Fruit fly (Drosophila melanogaster) whole organism, embryonic: ENCODE results near the gene Ufl1.

ENCODE experiments used
- Adf1 ChIP-seq: fragments of 200-800 bp; sonication (Bioruptor generic); IDR thresholded peaks from 2 replicates; pipeline ENCODE4 v1.3.6; 2022; ENCODE audit warnings: missing biosample characterization, missing genetic modification characterization
- Blimp-1 ChIP-seq: fragments of 200-800 bp; sonication (Bioruptor generic); optimal IDR thresholded peaks from 3 replicates; lab custom pipeline; 2018; ENCODE audit warnings: missing biosample characterization, missing genetic modification characterization, mild to moderate bottlenecking, moderate library complexity, missing genetic modification reagents
- CG10274 ChIP-seq: fragments of 200-800 bp; sonication (Bioruptor generic); optimal IDR thresholded peaks from 3 replicates; lab custom pipeline; 2017; ENCODE audit warnings: missing biosample characterization, mild to moderate bottlenecking, missing genetic modification characterization
- CG10366 ChIP-seq: fragments of 200-800 bp; sonication (Bioruptor generic); IDR thresholded peaks from 2 replicates; pipeline ENCODE4 v1.3.6; 2022; ENCODE audit warnings: missing biosample characterization, missing genetic modification characterization
- CG10565 ChIP-seq: fragments of 200-800 bp; sonication (Bioruptor generic); optimal IDR thresholded peaks from 3 replicates; lab custom pipeline; 2016; ENCODE audit warnings: missing biosample characterization, mild to moderate bottlenecking, missing genetic modification characterization
- CG1603 ChIP-seq: fragments of 200-800 bp; sonication (Bioruptor generic); optimal IDR thresholded peaks from 2 replicates; lab custom pipeline; 2019; ENCODE audit warnings: missing biosample characterization, mild to moderate bottlenecking, missing genetic modification characterization, moderate library complexity
- CG17568 ChIP-seq: fragments of 200-800 bp; sonication (Bioruptor generic); optimal IDR thresholded peaks from 2 replicates; lab custom pipeline; 2018; ENCODE audit warnings: missing biosample characterization, mild to moderate bottlenecking, missing genetic modification characterization, moderate library complexity
- CG17912 ChIP-seq: fragments of 200-800 bp; sonication (Bioruptor generic); optimal IDR thresholded peaks from 2 replicates; lab custom pipeline; 2018; ENCODE audit warnings: missing biosample characterization, mild to moderate bottlenecking, missing genetic modification characterization
- CG18011 ChIP-seq: fragments of 200-800 bp; sonication (Bioruptor generic); optimal IDR thresholded peaks from 2 replicates; lab custom pipeline; 2017; ENCODE audit warnings: missing biosample characterization, missing genetic modification characterization, mild to moderate bottlenecking, moderate library complexity, missing genotype
- CG18262 ChIP-seq: fragments of 200-800 bp; optimal IDR thresholded peaks from 3 replicates; lab custom pipeline; 2019; ENCODE audit warnings: missing biosample characterization, mild to moderate bottlenecking, missing genetic modification characterization, moderate library complexity
- CG32772 ChIP-seq: fragments of 200-800 bp; sonication (Bioruptor generic); IDR thresholded peaks from 2 replicates; pipeline ENCODE4 v1.3.6; 2022; ENCODE audit warnings: missing biosample characterization, missing genetic modification characterization
- CG34376 ChIP-seq: fragments of 200-800 bp; sonication (Bioruptor generic); optimal IDR thresholded peaks from 2 replicates; lab custom pipeline; 2018; ENCODE audit warnings: missing biosample characterization, mild to moderate bottlenecking, missing genetic modification characterization
- CG3726 ChIP-seq: fragments of 200-800 bp; sonication (Bioruptor generic); IDR thresholded peaks from 3 replicates; pipeline ENCODE4, ENCODE4 v1.3.6; 2022; ENCODE audit warnings: missing biosample characterization, missing genetic modification characterization
- CG4820 ChIP-seq: fragments of 200-800 bp; sonication (Bioruptor generic); optimal IDR thresholded peaks from 3 replicates; lab custom pipeline; 2016; ENCODE audit warnings: missing biosample characterization, missing genetic modification characterization
- CG6654 ChIP-seq: fragments of 200-800 bp; sonication (Bioruptor generic); optimal IDR thresholded peaks from 2 replicates; lab custom pipeline; 2017; ENCODE audit warnings: missing biosample characterization, mild to moderate bottlenecking, missing genetic modification characterization
- CG6813 ChIP-seq: fragments of 200-800 bp; sonication (Bioruptor generic); optimal IDR thresholded peaks from 2 replicates; lab custom pipeline; 2017; ENCODE audit warnings: missing biosample characterization, missing genetic modification characterization, mild to moderate bottlenecking, moderate library complexity, missing genetic modification reagents
- CG7357 ChIP-seq: fragments of 200-800 bp; sonication (Bioruptor generic); IDR thresholded peaks from 3 replicates; pipeline ENCODE4 v1.3.6; 2022; ENCODE audit warnings: missing biosample characterization, missing genetic modification characterization
- CG7987 ChIP-seq: fragments of 200-800 bp; sonication (Bioruptor generic); optimal IDR thresholded peaks from 2 replicates; lab custom pipeline; 2018; ENCODE audit warnings: missing biosample characterization, mild to moderate bottlenecking, missing genetic modification characterization, moderate library complexity
- CG8944 ChIP-seq: fragments of 200-800 bp; sonication (Bioruptor generic); optimal IDR thresholded peaks from 3 replicates; lab custom pipeline; 2016; ENCODE audit warnings: missing biosample characterization, missing genetic modification characterization
- Dbx ChIP-seq: fragments of 200-800 bp; sonication (Bioruptor generic); IDR thresholded peaks from 3 replicates; pipeline ENCODE4 v1.3.6; 2022; ENCODE audit warnings: missing biosample characterization, missing genetic modification characterization
- HHEX ChIP-seq: fragments of 200-800 bp; sonication (Bioruptor generic); optimal IDR thresholded peaks from 3 replicates; lab custom pipeline; 2017; ENCODE audit warnings: missing biosample characterization, mild to moderate bottlenecking, missing genetic modification characterization, missing genetic modification reagents
- Hr3 ChIP-seq: fragments of 200-800 bp; sonication (Bioruptor generic); optimal IDR thresholded peaks from 3 replicates; lab custom pipeline; 2016; ENCODE audit warnings: missing biosample characterization, missing genetic modification characterization
- Hr39 ChIP-seq: fragments of >200 bp; optimal IDR thresholded peaks from 2 replicates; lab custom pipeline; 2017
- Kr ChIP-seq: fragments of 200-800 bp; sonication (Bioruptor generic); optimal IDR thresholded peaks from 2 replicates; lab custom pipeline; 2017; ENCODE audit warnings: missing biosample characterization, mild to moderate bottlenecking, missing genetic modification characterization
- Lhr ChIP-seq: fragments of 200-800 bp; sonication (Bioruptor generic); optimal IDR thresholded peaks from 3 replicates; lab custom pipeline; 2017; ENCODE audit warnings: mild to moderate bottlenecking, missing biosample characterization, missing genetic modification reagents, missing genetic modification characterization
- Oli ChIP-seq: fragments of 200-800 bp; sonication (Bioruptor generic); optimal IDR thresholded peaks from 2 replicates; lab custom pipeline; 2018; ENCODE audit warnings: missing biosample characterization, mild to moderate bottlenecking, missing genetic modification characterization, moderate library complexity
- Pdp1 ChIP-seq, 2 experiments: fragments of 200-800 bp; sonication (Bioruptor generic); optimal IDR thresholded peaks; 3 replicates each; lab custom pipeline; 2016; ENCODE audit warnings: missing biosample characterization in 2 of 2, missing genetic modification characterization in 2 of 2, mild to moderate bottlenecking in 1 of 2, moderate library complexity in 1 of 2
- Poxn ChIP-seq: fragments of 200-800 bp; sonication (Bioruptor generic); IDR thresholded peaks from 2 replicates; pipeline ENCODE4 v1.3.6; 2022; ENCODE audit warnings: missing biosample characterization, missing genetic modification characterization
- TFAM ChIP-seq: fragments of 200-800 bp; sonication (Bioruptor generic); optimal IDR thresholded peaks from 2 replicates; lab custom pipeline; 2017; ENCODE audit warnings: missing biosample characterization, missing genetic modification characterization, inconsistent platforms
- YL-1 ChIP-seq: fragments of 200-800 bp; sonication (Bioruptor generic); optimal IDR thresholded peaks from 3 replicates; lab custom pipeline; 2017; ENCODE audit warnings: missing biosample characterization, mild to moderate bottlenecking, missing genetic modification characterization
- abd-A ChIP-seq: fragments of 200-800 bp; sonication (Bioruptor generic); optimal IDR thresholded peaks from 3 replicates; lab custom pipeline; 2019; ENCODE audit warnings: missing biosample characterization, mild to moderate bottlenecking, missing genetic modification characterization, moderate library complexity
- caup ChIP-seq: fragments of 200-800 bp; sonication (Bioruptor generic); optimal IDR thresholded peaks from 3 replicates; lab custom pipeline; 2017; ENCODE audit warnings: missing biosample characterization, mild to moderate bottlenecking, missing genetic modification characterization, moderate library complexity; ENCODE audit not compliant: severe bottlenecking
- chn ChIP-seq: fragments of 200-800 bp; sonication (Bioruptor generic); optimal IDR thresholded peaks from 2 replicates; lab custom pipeline; 2016; ENCODE audit warnings: missing biosample characterization, missing genetic modification characterization
- croc ChIP-seq: fragments of 200-800 bp; sonication (Bioruptor generic); conservative IDR thresholded peaks from 3 replicates; pipeline ENCODE4 v1.3.6; 2022; ENCODE audit warnings: missing biosample characterization, missing genetic modification characterization
- disco-r ChIP-seq: fragments of 200-800 bp; sonication (Bioruptor generic); optimal IDR thresholded peaks from 2 replicates; lab custom pipeline; 2016; ENCODE audit warnings: missing biosample characterization, missing genetic modification characterization
- gcm2 ChIP-seq: fragments of 200-800 bp; sonication (Bioruptor generic); optimal IDR thresholded peaks from 2 replicates; lab custom pipeline; 2016; ENCODE audit warnings: missing biosample characterization, missing genetic modification characterization
- ham ChIP-seq: fragments of 200-800 bp; sonication (Bioruptor generic); IDR thresholded peaks from 2 replicates; pipeline ENCODE4 v1.3.6; 2022; ENCODE audit warnings: missing biosample characterization, missing genetic modification characterization
- ind ChIP-seq: fragments of 200-800 bp; sonication (Bioruptor generic); optimal IDR thresholded peaks from 3 replicates; lab custom pipeline; 2016; ENCODE audit warnings: missing biosample characterization, missing genetic modification characterization
- ken ChIP-seq: fragments of 200-800 bp; sonication (Bioruptor generic); IDR thresholded peaks from 3 replicates; pipeline ENCODE4 v1.3.6; 2022; ENCODE audit warnings: missing biosample characterization, missing genetic modification characterization
- lbe ChIP-seq: fragments of 200-800 bp; sonication (Bioruptor generic); optimal IDR thresholded peaks from 2 replicates; lab custom pipeline; 2016; ENCODE audit warnings: missing biosample characterization, mild to moderate bottlenecking, missing genetic modification characterization
- lmd ChIP-seq: fragments of 200-800 bp; sonication (Bioruptor generic); IDR thresholded peaks from 2 replicates; pipeline ENCODE4 v1.3.6; 2022; ENCODE audit warnings: missing biosample characterization, missing genetic modification characterization
- nau ChIP-seq: fragments of 200-800 bp; sonication (Bioruptor generic); optimal IDR thresholded peaks from 3 replicates; lab custom pipeline; 2017; ENCODE audit warnings: missing biosample characterization, mild to moderate bottlenecking, missing genetic modification characterization, missing genetic modification reagents
- run ChIP-seq: fragments of 200-800 bp; sonication (Bioruptor generic); optimal IDR thresholded peaks from 3 replicates; lab custom pipeline; 2018; ENCODE audit warnings: missing biosample characterization, mild to moderate bottlenecking, missing genetic modification characterization
- slp2 ChIP-seq: fragments of 200-800 bp; sonication (Bioruptor generic); optimal IDR thresholded peaks from 2 replicates; lab custom pipeline; 2016; ENCODE audit warnings: missing biosample characterization, missing genetic modification characterization
- unc-4 ChIP-seq: fragments of 200-800 bp; sonication (Bioruptor generic); IDR thresholded peaks from 2 replicates; pipeline ENCODE4 v1.3.6; 2022; ENCODE audit warnings: missing biosample characterization, missing genetic modification characterization; ENCODE audit not compliant: partially characterized antibody
- zen ChIP-seq: fragments of 200-800 bp; sonication (Bioruptor generic); optimal IDR thresholded peaks from 3 replicates; lab custom pipeline; 2018; ENCODE audit warnings: missing biosample characterization, mild to moderate bottlenecking, missing genetic modification characterization, moderate library complexity

Ufl1 gene

dm6 chr3R:7108589-7109312 is 34.5 kb upstream of the Ufl1 start (continued):
- TF ChIP-seq caup (GFP tag; lab: Kevin White, UChicago), result peak; percentile 63
- TF ChIP-seq zen (tag; lab: Kevin White, UChicago), result peak; percentile 98
- TF ChIP-seq chn (GFP tag; lab: Kevin White, UChicago), result peak; percentile 95
- TF ChIP-seq ind (GFP tag; lab: Kevin White, UChicago), result peak; percentile 87
- peak; percentile 99 for TF ChIP-seq CG18262 (tag; lab: Kevin White, UChicago)
- TF ChIP-seq CG17912 (GFP tag; lab: Kevin White, UChicago), result peak; percentile 48
- TF ChIP-seq croc, result peak; percentile 97
- TF ChIP-seq run, result peak; percentile 82
- TF ChIP-seq CG8944 (GFP tag; lab: Kevin White, UChicago), result peak; percentile 90
- TF ChIP-seq lmd (GFP tag; lab: Robert Waterston, UW), result no peak
- peak; percentile 97 for TF ChIP-seq Oli (tag; lab: Kevin White, UChicago)
- TF ChIP-seq CG7987 (GFP tag; lab: Kevin White, UChicago), result no peak
- peak; percentile 79 for TF ChIP-seq nau (GFP tag; lab: Kevin White, UChicago)
- peak; percentile 89 for TF ChIP-seq TFAM (GFP tag; lab: Kevin White, UChicago)
- peak; percentile 93 for TF ChIP-seq CG1603 (tag; lab: Kevin White, UChicago)
- no peak for TF ChIP-seq Poxn (GFP tag; lab: Robert Waterston, UW)
- peak; percentile 5 for TF ChIP-seq CG34376 (GFP tag; lab: Kevin White, UChicago)
- TF ChIP-seq Pdp1 (GFP tag; optimal IDR thresholded peaks at IDR 0.05; lab: Kevin White, UChicago), result peak; percentile 86 to 91
- peak; percentile 86 for TF ChIP-seq CG7357
- peak; percentile 83 for TF ChIP-seq Kr
- TF ChIP-seq gcm2 (GFP tag; lab: Kevin White, UChicago), result peak; percentile 81
- no peak for TF ChIP-seq unc-4 (GFP tag; lab: Robert Waterston, UW)
- TF ChIP-seq disco-r, result peak; percentile 64
- no peak for TF ChIP-seq CG32772 (GFP tag; lab: Robert Waterston, UW)
- peak; percentile 77 for TF ChIP-seq YL-1 (GFP tag; lab: Kevin White, UChicago)
- peak; percentile 90 for TF ChIP-seq slp2 (GFP tag; lab: Kevin White, UChicago)
- peak; percentile 85 for TF ChIP-seq HHEX (GFP tag; lab: Kevin White, UChicago)
- TF ChIP-seq CG10366, result no peak
- TF ChIP-seq CG3726, result no peak
- TF ChIP-seq CG18011 (GFP tag; lab: Kevin White, UChicago), result peak; percentile 49
- TF ChIP-seq CG6813, result peak; percentile 92
- TF ChIP-seq ham (GFP tag; lab: Robert Waterston, UW), result no peak
- no peak for TF ChIP-seq ken
- no peak for TF ChIP-seq Adf1
- TF ChIP-seq CG4820 (GFP tag; lab: Kevin White, UChicago), result peak; percentile 97
- TF ChIP-seq Dbx (GFP tag; lab: Robert Waterston, UW), result no peak
- TF ChIP-seq CG6654 (GFP tag; lab: Kevin White, UChicago), result peak; percentile 74
- TF ChIP-seq CG10565 (GFP tag; lab: Kevin White, UChicago), result peak; percentile 72
- no peak for TF ChIP-seq Hr39 (lab: Kevin White, UChicago)
- peak; percentile 87 for TF ChIP-seq CG17568
- peak; percentile 94 for TF ChIP-seq Lhr (GFP tag; lab: Kevin White, UChicago)
- TF ChIP-seq CG10274 (GFP tag; lab: Kevin White, UChicago), result peak; percentile 40
- TF ChIP-seq Hr3 (GFP tag; lab: Kevin White, UChicago), result peak; percentile 96
- peak; percentile 98 for TF ChIP-seq Blimp-1 (GFP tag; lab: Kevin White, UChicago)
- TF ChIP-seq abd-A (tag; lab: Kevin White, UChicago), result no peak
- TF ChIP-seq lbe (GFP tag; lab: Kevin White, UChicago), result peak; percentile 90
